Worm (Caenorhabditis elegans) whole organism, early embryonic: ENCODE measurements around the gene twk-48.

Experiments
- F13C5.2 ChIP-seq: sonication (generic microtip); optimal IDR thresholded peaks from 2 replicates; lab custom pipeline; 2017; ENCODE audit warnings: mild to moderate bottlenecking, missing genetic modification characterization, inconsistent platforms, missing compliant biosample characterization
- ama-1 ChIP-seq: fragments of 150-350 bp; optimal IDR thresholded peaks from 2 replicates; lab custom pipeline; 2014
- ceh-13 ChIP-seq: fragments of 200-800 bp; sonication (Bioruptor generic); optimal IDR thresholded peaks from 2 replicates; lab custom pipeline; 2018; ENCODE audit warnings: mild to moderate bottlenecking, missing genetic modification characterization, missing compliant biosample characterization
- ets-7 ChIP-seq: sonication (generic microtip); optimal IDR thresholded peaks from 2 replicates; lab custom pipeline; 2016; ENCODE audit warnings: missing genotype, missing genetic modification characterization, missing compliant biosample characterization
- flt-1 ChIP-seq: fragments of 200-800 bp; sonication (Bioruptor generic); IDR thresholded peaks from 2 replicates; pipeline ENCODE4 v1.3.6; 2022; ENCODE audit warnings: missing genetic modification characterization, missing compliant biosample characterization
- scrt-1 ChIP-seq: fragments of 200-800 bp; sonication (Bioruptor generic); IDR thresholded peaks from 2 replicates; pipeline ENCODE4 v1.3.6; 2022; ENCODE audit warnings: missing genetic modification characterization, missing compliant biosample characterization
- tbx-37 ChIP-seq: fragments of 200-800 bp; sonication (Bioruptor generic); conservative IDR thresholded peaks from 2 replicates; pipeline ENCODE4 v1.3.6; 2022; ENCODE audit warnings: missing genetic modification reagents, missing genetic modification characterization, missing compliant biosample characterization
- tra-4 ChIP-seq: sonication (generic microtip); optimal IDR thresholded peaks from 2 replicates; lab custom pipeline; 2017; ENCODE audit warnings: missing genetic modification characterization, missing compliant biosample characterization

DNA sequence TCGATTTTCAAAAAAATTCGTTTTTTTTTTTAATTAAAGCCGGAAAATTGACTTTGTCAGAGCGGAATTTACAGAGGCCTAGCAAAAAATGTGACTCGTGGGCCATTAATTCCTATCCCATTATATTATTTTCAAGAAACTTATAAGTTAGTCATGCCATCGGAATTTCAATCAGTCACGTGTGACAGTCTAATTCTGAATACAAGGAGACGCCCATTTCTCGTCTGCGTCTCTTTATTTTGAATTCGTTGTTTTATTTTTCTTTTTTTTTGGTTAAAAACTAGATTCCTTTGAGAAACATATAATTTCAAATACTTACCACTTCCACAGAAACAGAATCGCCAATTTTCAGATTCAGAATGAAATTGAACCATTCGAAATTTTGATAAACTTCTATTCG, 48.2 kb downstream of the twk-48 start:
- no peak for TF ChIP-seq scrt-1 (GFP tag; lab: Robert Waterston, UW)
- TF ChIP-seq ets-7 (tag; lab: Kevin White, UChicago), result no peak
- TF ChIP-seq ama-1, result no peak
- no peak for TF ChIP-seq ceh-13 (GFP tag; lab: Kevin White, UChicago)
- TF ChIP-seq F13C5.2 (tag; lab: Kevin White, UChicago), result no peak
- TF ChIP-seq tbx-37, result no peak
- TF ChIP-seq flt-1 (GFP tag; lab: Robert Waterston, UW), result no peak
- TF ChIP-seq tra-4 (tag; lab: Kevin White, UChicago), result no peak
